Worm (Caenorhabditis elegans) whole organism, late embryonic: ENCODE measurements around the gene C29F5.1.

Experiments
- ama-1 ChIP-seq: fragments of 150-350 bp; optimal IDR thresholded peaks from 2 replicates; lab custom pipeline; 2014
- ceh-2 ChIP-seq: sonication (generic microtip); optimal IDR thresholded peaks from 2 replicates; lab custom pipeline; 2016; ENCODE audit warnings: missing genotype, missing genetic modification characterization, missing compliant biosample characterization
- ceh-30 ChIP-seq: fragments of 150-350 bp; optimal IDR thresholded peaks from 2 replicates; lab custom pipeline; 2014; ENCODE audit warnings: missing biosample characterization, missing genetic modification characterization
- ceh-9 ChIP-seq: sonication (generic microtip); optimal IDR thresholded peaks from 2 replicates; lab custom pipeline; 2016; ENCODE audit warnings: mild to moderate bottlenecking, missing genetic modification characterization, inconsistent platforms, missing compliant biosample characterization
- che-1 ChIP-seq: sonication (generic microtip); optimal IDR thresholded peaks from 2 replicates; lab custom pipeline; 2016; ENCODE audit warnings: mild to moderate bottlenecking, missing genetic modification characterization, missing compliant biosample characterization
- elt-2 ChIP-seq: sonication (generic microtip); optimal IDR thresholded peaks from 2 replicates; lab custom pipeline; 2016; ENCODE audit warnings: missing genetic modification reagents, missing genetic modification characterization, missing compliant biosample characterization
- ets-4 ChIP-seq: sonication (generic microtip); optimal IDR thresholded peaks from 2 replicates; lab custom pipeline; 2016; ENCODE audit warnings: missing genetic modification characterization, missing compliant biosample characterization
- gmeb-2 ChIP-seq: sonication (generic microtip); optimal IDR thresholded peaks from 2 replicates; lab custom pipeline; 2016; ENCODE audit warnings: missing genetic modification characterization, inconsistent platforms, missing compliant biosample characterization
- hlh-30 ChIP-seq: sonication (generic microtip); optimal IDR thresholded peaks from 2 replicates; lab custom pipeline; 2017; ENCODE audit warnings: antibody characterized with exemption, missing genetic modification characterization, missing compliant biosample characterization; ENCODE audit not compliant: insufficient read depth
- nfya-1 ChIP-seq: sonication (generic microtip); optimal IDR thresholded peaks from 2 replicates; lab custom pipeline; 2017; ENCODE audit warnings: missing genetic modification characterization, mild to moderate bottlenecking, missing compliant biosample characterization, antibody characterized with exemption, moderate library complexity
- sox-4 ChIP-seq: sonication (generic microtip); optimal IDR thresholded peaks from 2 replicates; lab custom pipeline; 2017; ENCODE audit warnings: mild to moderate bottlenecking, missing genetic modification characterization, inconsistent platforms, missing compliant biosample characterization
- syd-9 ChIP-seq: sonication (generic microtip); optimal IDR thresholded peaks from 2 replicates; lab custom pipeline; 2016; ENCODE audit warnings: mild to moderate bottlenecking, missing genetic modification characterization, moderate library complexity, missing compliant biosample characterization

- TF ChIP-seq ceh-30 (tag; lab: Kevin White, UChicago) (no peak), hlh-30 (tag; lab: Kevin White, UChicago) (no peak), ama-1 (lab: Kevin White, UChicago) (no peak), ets-4 (tag; lab: Kevin White, UChicago) (no peak), ceh-9 (tag; lab: Kevin White, UChicago) (no peak), syd-9 (tag; lab: Kevin White, UChicago) (no peak), che-1 (tag; lab: Kevin White, UChicago) (no peak), ceh-2 (no peak), nfya-1 (tag; lab: Kevin White, UChicago) (no peak), sox-4 (tag; lab: Kevin White, UChicago) (no peak), gmeb-2 (tag; lab: Kevin White, UChicago) (no peak), elt-2 (no peak)
These were observed 9.1 kb upstream of the C29F5.1 start, which contains the start of gene mps-1 for ce11 chrII:6294261-6294660.
